Worm (Caenorhabditis elegans) whole organism, L4/young adult: ENCODE measurements around the gene M02D8.7.

Source experiments
- dao-5 ChIP-seq: sonication (generic microtip); optimal IDR thresholded peaks from 2 replicates; lab custom pipeline; 2016; ENCODE audit warnings: missing genotype, missing genetic modification characterization, moderate library complexity, missing compliant biosample characterization
- him-1 ChIP-seq: sonication (generic microtip); optimal IDR thresholded peaks from 2 replicates; lab custom pipeline; 2016; ENCODE audit warnings: missing genotype, missing genetic modification reagents, missing genetic modification characterization, missing compliant biosample characterization

DNA sequence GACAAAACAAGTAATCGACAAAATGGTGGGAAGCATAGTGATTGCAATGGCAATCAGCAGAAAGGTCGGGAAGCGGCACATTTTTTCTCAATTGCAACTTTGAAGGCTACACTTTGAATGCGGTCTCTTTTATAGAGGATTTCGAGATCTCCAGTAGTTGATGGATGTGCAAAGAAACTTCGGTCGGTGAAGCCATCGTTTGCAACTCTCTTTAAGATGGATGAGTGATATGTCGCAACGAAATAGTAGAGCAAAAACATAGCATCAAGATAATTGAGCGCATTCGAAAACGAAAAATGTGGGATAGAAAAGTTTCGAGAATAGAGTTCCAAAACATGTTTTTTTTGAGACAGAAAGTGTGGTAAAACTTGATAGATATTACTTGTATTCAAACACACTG, 15.5 kb downstream of the M02D8.7 start, which contains the start of gene EGAP4.1:
- no peak for TF ChIP-seq dao-5 (tag; lab: Kevin White, UChicago)
- no peak for TF ChIP-seq him-1 (tag; lab: Kevin White, UChicago)
